Fruit fly (Drosophila melanogaster) whole organism, pupa: ENCODE results near the gene Plod.
A peak's percentile ranks its signal among the peaks of the same experiment; 100 is the strongest.

Experiments
- CG10348 ChIP-seq: fragments of 200-800 bp; sonication (Bioruptor generic); IDR thresholded peaks from 2 replicates; pipeline ENCODE4 v1.3.6; 2022; ENCODE audit warnings: missing biosample characterization, missing genetic modification characterization
- CG12605 ChIP-seq: fragments of 200-800 bp; sonication (Bioruptor generic); IDR thresholded peaks from 2 replicates; pipeline ENCODE4 v1.3.6; 2022; ENCODE audit warnings: missing biosample characterization, missing genetic modification characterization
- CG13204 ChIP-seq: fragments of 200-800 bp; sonication (Bioruptor generic); optimal IDR thresholded peaks from 2 replicates; lab custom pipeline; 2018; ENCODE audit warnings: missing biosample characterization, mild to moderate bottlenecking, missing genetic modification characterization, moderate library complexity
- CG14655 ChIP-seq: fragments of 200-800 bp; sonication (Bioruptor generic); optimal IDR thresholded peaks from 3 replicates; lab custom pipeline; 2017; ENCODE audit warnings: mild to moderate bottlenecking, missing biosample characterization, missing genetic modification reagents, missing genetic modification characterization
- CG15710 ChIP-seq: fragments of 200-800 bp; sonication (Bioruptor generic); optimal IDR thresholded peaks from 2 replicates; lab custom pipeline; 2018; ENCODE audit warnings: missing biosample characterization, mild to moderate bottlenecking, missing genetic modification characterization, moderate library complexity
- CG17806 ChIP-seq: fragments of 200-800 bp; sonication (Bioruptor generic); optimal IDR thresholded peaks from 2 replicates; lab custom pipeline; 2018; ENCODE audit warnings: missing biosample characterization, mild to moderate bottlenecking, missing genetic modification characterization, moderate library complexity
- CG32121 ChIP-seq: fragments of 200-800 bp; sonication (Bioruptor generic); IDR thresholded peaks from 2 replicates; pipeline ENCODE4 v1.3.6; 2022; ENCODE audit warnings: missing biosample characterization, missing genetic modification characterization
- CG34367 ChIP-seq: fragments of 200-800 bp; sonication (Bioruptor generic); optimal IDR thresholded peaks from 2 replicates; lab custom pipeline; 2018; ENCODE audit warnings: missing biosample characterization, mild to moderate bottlenecking, missing genetic modification characterization
- CG4496 ChIP-seq: fragments of 200-800 bp; sonication (Bioruptor generic); IDR thresholded peaks from 3 replicates; pipeline ENCODE4 v1.3.6; 2022; ENCODE audit warnings: missing biosample characterization, missing genetic modification characterization
- CG8159 ChIP-seq: fragments of 200-800 bp; sonication (Bioruptor generic); optimal IDR thresholded peaks from 3 replicates; lab custom pipeline; 2018; ENCODE audit warnings: missing biosample characterization, mild to moderate bottlenecking, missing genetic modification characterization, moderate library complexity
- CG8301 ChIP-seq: fragments of 200-800 bp; sonication (Bioruptor generic); optimal IDR thresholded peaks from 2 replicates; lab custom pipeline; 2018; ENCODE audit warnings: missing biosample characterization, mild to moderate bottlenecking, missing genetic modification characterization
- CG9948 ChIP-seq: fragments of 200-800 bp; sonication (Bioruptor generic); optimal IDR thresholded peaks from 2 replicates; lab custom pipeline; 2018; ENCODE audit warnings: missing biosample characterization, mild to moderate bottlenecking, missing genetic modification characterization, moderate library complexity
- D1 ChIP-seq: fragments of 200-800 bp; sonication (Bioruptor generic); optimal IDR thresholded peaks from 2 replicates; lab custom pipeline; 2018; ENCODE audit warnings: missing biosample characterization, mild to moderate bottlenecking, missing genetic modification characterization, moderate library complexity
- EcR ChIP-seq: fragments of 200-800 bp; sonication (Bioruptor generic); optimal IDR thresholded peaks from 3 replicates; lab custom pipeline; 2019; ENCODE audit warnings: missing biosample characterization, missing genetic modification characterization, mild to moderate bottlenecking, moderate library complexity, missing genetic modification reagents
- Ets98B ChIP-seq: fragments of 200-800 bp; sonication (Bioruptor generic); IDR thresholded peaks from 2 replicates; pipeline ENCODE4 v1.3.6; 2022; ENCODE audit warnings: missing biosample characterization, missing genetic modification characterization
- Pif1A ChIP-seq: fragments of 200-800 bp; sonication (Bioruptor generic); optimal IDR thresholded peaks from 3 replicates; lab custom pipeline; 2016; ENCODE audit warnings: missing biosample characterization, missing genetic modification characterization
- Pif1B ChIP-seq: fragments of 200-800 bp; sonication (Bioruptor generic); optimal IDR thresholded peaks from 3 replicates; lab custom pipeline; 2016; ENCODE audit warnings: missing biosample characterization, missing genetic modification characterization
- Snoo ChIP-seq: fragments of 200-800 bp; sonication (Bioruptor generic); optimal IDR thresholded peaks from 3 replicates; lab custom pipeline; 2017; ENCODE audit warnings: missing biosample characterization, mild to moderate bottlenecking, missing genetic modification characterization, inconsistent platforms
- fd96Ca ChIP-seq: fragments of 200-800 bp; sonication (Bioruptor generic); IDR thresholded peaks from 3 replicates; pipeline ENCODE4 v1.3.6; 2022; ENCODE audit warnings: missing biosample characterization, missing genetic modification characterization
- gl ChIP-seq: fragments of 200-800 bp; sonication (Bioruptor generic); optimal IDR thresholded peaks from 2 replicates; lab custom pipeline; 2018; ENCODE audit warnings: missing biosample characterization, mild to moderate bottlenecking, missing genetic modification characterization
- rn ChIP-seq: fragments of 200-800 bp; sonication (Bioruptor generic); IDR thresholded peaks from 2 replicates; pipeline ENCODE4 v1.3.6; 2022; ENCODE audit warnings: missing biosample characterization, missing genetic modification characterization

Plod gene

DNA sequence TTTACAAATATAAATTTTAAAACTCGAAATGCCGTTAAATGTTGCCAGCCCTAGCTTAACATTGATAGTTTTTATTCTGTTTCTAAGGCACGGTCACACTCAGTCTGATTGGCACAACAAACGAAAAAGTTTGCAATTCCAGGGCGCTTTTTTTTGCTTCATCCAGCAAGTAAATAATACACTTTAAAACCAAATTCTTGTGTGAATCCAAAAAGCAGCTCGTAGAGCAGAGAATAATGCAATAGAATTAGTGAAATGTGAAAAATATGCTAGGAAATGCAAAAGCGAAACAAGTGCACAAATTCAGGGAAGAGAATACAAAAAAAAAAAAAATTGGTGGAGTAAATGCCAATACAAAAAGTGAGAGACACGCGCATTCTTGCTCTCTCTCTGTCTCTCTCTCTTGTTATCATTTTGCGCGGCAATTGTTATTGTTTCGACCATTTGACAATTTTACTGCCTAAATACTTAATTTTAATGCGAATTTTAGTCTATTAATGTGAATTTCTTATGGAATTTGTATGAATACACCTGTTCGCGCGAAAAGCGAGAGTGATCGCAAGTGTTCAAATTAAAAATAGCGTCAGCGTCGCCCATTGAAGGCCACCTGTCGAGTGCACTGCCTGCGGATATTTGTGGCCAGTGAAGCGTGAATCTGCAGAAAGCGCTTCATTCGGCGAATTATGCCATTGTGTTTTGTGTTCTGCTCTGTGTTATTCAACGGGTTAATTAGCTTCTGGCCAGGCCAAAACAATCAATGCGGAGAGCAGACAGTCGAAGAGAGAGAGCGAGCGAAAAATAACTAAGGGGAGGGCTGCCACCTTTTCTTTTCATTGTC lies 8.8 kb upstream of the Plod start, which contains the start of gene CG42671:
TSS of gene CG42671 (plus strand) at position 100 of the 838 bp plus-strand sequence.
- TF ChIP-seq CG17806 (tag; lab: Kevin White, UChicago) (no peak), Pif1A (GFP tag; lab: Kevin White, UChicago) (peak; percentile 20), gl (peak; percentile 55), CG15710 (tag; lab: Kevin White, UChicago) (peak; percentile 20), CG4496 (GFP tag; lab: Robert Waterston, UW) (no peak), EcR (no peak), CG9948 (tag; lab: Kevin White, UChicago) (no peak), Ets98B (GFP tag; lab: Robert Waterston, UW) (peak; percentile 10; the same call in 1 of the 2 replicates), CG12605 (GFP tag; lab: Robert Waterston, UW) (no peak), rn (GFP tag; lab: Robert Waterston, UW) (no peak), CG13204 (GFP tag; lab: Kevin White, UChicago) (no peak), Pif1B (GFP tag; lab: Kevin White, UChicago) (peak; percentile 14), CG8159 (tag; lab: Kevin White, UChicago) (no peak), CG32121 (GFP tag; lab: Robert Waterston, UW) (no peak; the same call in 1 of the 2 replicates), CG8301 (tag; lab: Kevin White, UChicago) (peak; percentile 9), CG10348 (GFP tag; lab: Robert Waterston, UW) (no peak), fd96Ca (GFP tag; lab: Robert Waterston, UW) (no peak; the same call in 2 of the 3 replicates), D1 (peak; percentile 74), CG34367 (tag; lab: Kevin White, UChicago) (peak; percentile 17), CG14655 (no peak), Snoo (tag; lab: Kevin White, UChicago) (no peak)

- TF ChIP-seq gl (peak; percentile 35), fd96Ca (GFP tag; lab: Robert Waterston, UW) (no peak), CG34367 (tag; lab: Kevin White, UChicago) (peak; percentile 10), CG10348 (GFP tag; lab: Robert Waterston, UW) (no peak), CG4496 (GFP tag; lab: Robert Waterston, UW) (0 out of 3 replicates have a peak, but pooled peaks have one; percentile 9), Pif1A (GFP tag; lab: Kevin White, UChicago) (peak; percentile 15), D1 (no peak), CG17806 (tag; lab: Kevin White, UChicago) (no peak), CG9948 (tag; lab: Kevin White, UChicago) (no peak), CG8301 (tag; lab: Kevin White, UChicago) (no peak), CG13204 (GFP tag; lab: Kevin White, UChicago) (peak; percentile 28)
- TF ChIP-seq, all 21 proteins: peak for 5
These were observed 7.8 kb upstream of the Plod start for dm6 chr3L:11213643-11214042.

- TF ChIP-seq CG12605 (GFP tag; lab: Robert Waterston, UW) (0 out of 2 replicates have a peak, but pooled peaks have one; percentile 16), fd96Ca (GFP tag; lab: Robert Waterston, UW) (peak; percentile 59; the same call in 2 of the 3 replicates), Ets98B (GFP tag; lab: Robert Waterston, UW) (peak; percentile 31; the same call in 1 of the 2 replicates), CG32121 (GFP tag; lab: Robert Waterston, UW) (0 out of 2 replicates have a peak, but pooled peaks have one; percentile 22), CG8159 (tag; lab: Kevin White, UChicago) (peak; percentile 22), Snoo (tag; lab: Kevin White, UChicago) (peak; percentile 21), rn (GFP tag; lab: Robert Waterston, UW) (no peak), CG9948 (tag; lab: Kevin White, UChicago) (no peak), CG4496 (GFP tag; lab: Robert Waterston, UW) (0 out of 3 replicates have a peak, but pooled peaks have one; percentile 57), CG10348 (GFP tag; lab: Robert Waterston, UW) (no peak), CG8301 (tag; lab: Kevin White, UChicago) (peak; percentile 12), CG15710 (tag; lab: Kevin White, UChicago) (peak; percentile 15), EcR (peak; percentile 26), gl (peak; percentile 13)
These were observed 4.7 kb upstream of the Plod start, which contains the start of the genes Ube3a and CG7600 for dm6 chr3L:11210517-11210916. Gene Ube3a (minus strand): TSS chr3L:11210583. Gene CG7600 (plus strand): TSS chr3L:11210786.

DNA sequence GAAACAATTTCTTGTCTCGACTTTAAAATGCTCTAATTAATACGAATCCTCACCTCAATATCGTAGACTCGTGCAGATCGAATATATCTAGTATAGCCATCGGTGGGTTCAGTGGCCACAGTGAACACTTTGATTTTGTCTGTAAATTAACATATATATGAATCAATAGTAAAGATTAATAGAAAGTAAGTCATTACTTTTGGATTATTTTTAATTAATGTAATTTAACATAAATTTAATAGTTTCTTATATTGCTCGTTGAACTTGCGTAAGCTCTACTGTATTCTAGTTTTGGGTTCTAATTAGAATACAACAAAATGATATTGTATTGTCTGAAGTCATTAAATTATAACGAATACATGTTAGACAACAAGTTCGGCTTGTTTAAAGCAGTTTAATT lies 964 bp downstream of the Plod start:
- no peak for TF ChIP-seq EcR
- TF ChIP-seq, all 21 proteins: peak for 0

DNA sequence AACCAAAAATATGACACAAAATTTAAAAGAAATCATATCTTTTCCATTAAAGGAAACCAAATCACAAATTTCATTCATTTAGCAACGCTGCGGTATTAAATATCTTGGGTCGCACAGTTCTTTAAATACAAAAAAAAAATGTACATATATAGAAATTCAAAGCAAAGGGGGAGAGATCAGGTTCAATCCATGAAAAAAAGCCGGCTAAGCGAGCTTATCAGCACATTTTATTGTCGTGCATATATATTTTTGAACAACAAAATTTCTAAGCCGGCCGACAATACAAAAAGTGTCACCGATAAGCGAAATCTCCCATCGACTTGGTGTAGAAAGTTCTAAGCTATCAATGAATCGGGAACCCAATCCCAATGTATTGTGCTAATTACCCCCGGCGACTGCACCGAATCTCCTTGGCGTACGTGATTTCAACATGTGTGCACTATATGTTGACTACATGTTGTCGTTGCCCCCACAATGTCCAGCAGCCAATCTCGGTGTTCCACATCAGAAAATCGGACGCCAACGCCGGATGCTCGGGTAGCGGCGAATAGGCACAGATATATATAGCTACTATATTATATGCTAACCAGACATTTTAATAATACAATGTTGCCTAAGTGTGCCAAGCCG lies 1.9 kb downstream of the Plod start:
- TF ChIP-seq CG34367 (tag; lab: Kevin White, UChicago) (no peak), CG8159 (tag; lab: Kevin White, UChicago) (no peak), D1 (no peak), Ets98B (GFP tag; lab: Robert Waterston, UW) (no peak)
